Fruit fly (Drosophila melanogaster) whole organism: Measurements from ENCODE around the gene Mtr4.

ENCODE experiments used
- CG8478 ChIP-seq: fragments of >200 bp; optimal IDR thresholded peaks from 2 replicates; lab custom pipeline; 2018; ENCODE audit warnings: inconsistent platforms
- Dll ChIP-seq: fragments of >200 bp; optimal IDR thresholded peaks from 2 replicates; lab custom pipeline; 2017
- EcR ChIP-seq, 2 experiments: fragments of >200 bp; optimal IDR thresholded peaks; 2 replicates each; lab custom pipeline; 2017; ENCODE audit warnings: missing biosample characterization in 2 of 2, missing genetic modification characterization in 2 of 2, missing genetic modification reagents in 2 of 2
- pan ChIP-seq: fragments of >200 bp; optimal IDR thresholded peaks from 2 replicates; lab custom pipeline; 2017
- psq ChIP-seq: fragments of >200 bp; optimal IDR thresholded peaks from 2 replicates; lab custom pipeline; 2017
- usp ChIP-seq: fragments of >200 bp; optimal IDR thresholded peaks from 2 replicates; lab custom pipeline; 2017; ENCODE audit warnings: missing biosample characterization, missing genetic modification characterization, mixed read lengths

DNA sequence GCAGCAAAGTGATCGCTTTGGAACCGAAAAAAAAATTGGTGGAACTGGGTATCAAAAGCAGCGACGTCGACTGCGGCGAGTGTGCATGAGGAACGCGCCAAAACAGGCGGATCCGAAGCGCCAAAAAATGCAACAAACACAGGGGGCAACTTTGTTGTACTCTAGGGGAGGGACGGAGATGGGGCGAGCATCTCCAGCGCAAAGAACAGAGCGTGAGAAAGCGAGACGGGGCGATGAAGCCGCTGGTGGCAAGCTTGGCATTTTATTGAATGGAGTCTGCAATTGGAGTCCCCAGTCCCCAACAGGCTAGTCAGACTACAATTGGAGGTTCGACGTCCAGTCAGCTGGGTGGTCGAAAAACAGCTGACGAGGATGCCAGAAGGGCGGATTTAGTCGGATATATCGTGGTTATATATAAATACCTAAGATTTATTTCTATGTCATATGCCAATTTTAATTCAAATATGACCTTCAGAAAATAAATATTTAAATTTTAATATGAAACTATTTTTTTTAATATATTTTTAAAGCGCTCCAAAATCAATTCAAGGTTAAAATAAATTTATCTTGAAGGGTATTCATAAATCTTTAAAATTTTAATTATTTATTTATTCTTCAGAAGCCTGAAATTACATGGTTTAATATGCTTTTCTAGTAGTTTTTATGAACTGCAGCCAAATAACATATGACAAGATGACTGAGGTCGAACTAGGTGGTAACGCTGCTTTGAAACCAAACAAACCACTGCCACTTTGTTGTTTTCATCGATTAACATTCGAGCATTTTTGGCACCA, 5.3 kb upstream of the Mtr4 start:
- TF ChIP-seq CG8478 (lab: Kevin White, UChicago) (no peak), usp (GFP tag; lab: Kevin White, UChicago) (no peak), EcR (GFP tag; optimal IDR thresholded peaks at IDR 0.05; lab: Kevin White, UChicago) (no peak), psq (lab: Kevin White, UChicago) (no peak), pan (no peak), Dll (lab: Kevin White, UChicago) (no peak)
